Fruit fly (Drosophila melanogaster): ENCODE data around the gene CG3081.

The CG3081 gene

dm6 chrX:4686723-4687122 is 42.9 kb upstream of the CG3081 start, which contains the start of gene Pp2C1 (continued):
- no peak for TF ChIP-seq schlank (tag; optimal IDR thresholded peaks at IDR 0.05)
- TF ChIP-seq CG6254 (GFP tag; optimal IDR thresholded peaks at IDR 0.05): no peak
- TF ChIP-seq CG4404 (GFP tag; IDR thresholded peaks at IDR 0.05): no peak
- TF ChIP-seq Hr78 (GFP tag; optimal IDR thresholded peaks at IDR 0.05): no peak
- peak; percentile 73 for TF ChIP-seq CG13287 (GFP tag; IDR thresholded peaks at IDR 0.05; ENCODE audit: partially characterized antibody)
- TF ChIP-seq ara (GFP tag; IDR thresholded peaks at IDR 0.05): no peak
- TF ChIP-seq CG10431 (GFP tag; optimal IDR thresholded peaks at IDR 0.05): no peak
- no peak for TF ChIP-seq gsb (GFP tag; IDR thresholded peaks at IDR 0.05)
- TF ChIP-seq esg (GFP tag; conservative IDR thresholded peaks at IDR 0.05): no peak
- TF ChIP-seq CG3838 (GFP tag; optimal IDR thresholded peaks at IDR 0.05): no peak
- no peak for TF ChIP-seq CG16815 (GFP tag; optimal IDR thresholded peaks at IDR 0.05)
- no peak for TF ChIP-seq az2 (GFP tag; optimal IDR thresholded peaks at IDR 0.05)
- TF ChIP-seq Lpt (GFP tag; optimal IDR thresholded peaks at IDR 0.05): no peak
- peak; percentile 59 for TF ChIP-seq hbn (GFP tag; IDR thresholded peaks at IDR 0.05; ENCODE audit: partially characterized antibody)
- TF ChIP-seq jing (GFP tag; optimal IDR thresholded peaks at IDR 0.05): no peak
- TF ChIP-seq CG11560 (tag; IDR thresholded peaks at IDR 0.05): peak; percentile 87; the same call in 2 of the 3 replicates
- TF ChIP-seq CG13424 (tag; optimal IDR thresholded peaks at IDR 0.05): no peak
- peak; percentile 74 for TF ChIP-seq inv (GFP tag; IDR thresholded peaks at IDR 0.05; ENCODE audit: partially characterized antibody)
- TF ChIP-seq Deaf1 (tag; optimal IDR thresholded peaks at IDR 0.05): peak; percentile 5
- TF ChIP-seq Doc3 (GFP tag; IDR thresholded peaks at IDR 0.05; ENCODE audit: partially characterized antibody): peak; percentile 60; the same call in 2 of the 3 replicates
- no peak for TF ChIP-seq CG11504 (tag; optimal IDR thresholded peaks at IDR 0.05)
- peak; percentile 39 for TF ChIP-seq Dp (GFP tag; optimal IDR thresholded peaks at IDR 0.05)
- TF ChIP-seq sna (GFP tag; IDR thresholded peaks at IDR 0.05; ENCODE audit: partially characterized antibody): peak; percentile 64; the same call in 1 of the 2 replicates
- TF ChIP-seq Atf6 (GFP tag; IDR thresholded peaks at IDR 0.05): no peak
- TF ChIP-seq Elba2 (GFP tag; optimal IDR thresholded peaks at IDR 0.05): peak; percentile 79
- no peak for TF ChIP-seq CG17186 (GFP tag; optimal IDR thresholded peaks at IDR 0.05)
- TF ChIP-seq CG2129 (GFP tag; IDR thresholded peaks at IDR 0.05; ENCODE audit: partially characterized antibody): peak; percentile 40
- no peak for TF ChIP-seq pita (GFP tag; optimal IDR thresholded peaks at IDR 0.05)
- TF ChIP-seq luna (GFP tag; optimal IDR thresholded peaks at IDR 0.05): no peak
- TF ChIP-seq fru (optimal IDR thresholded peaks at IDR 0.05): no peak
- no peak for TF ChIP-seq z (GFP tag; IDR thresholded peaks at IDR 0.05)
- TF ChIP-seq CG34224 (GFP tag; IDR thresholded peaks at IDR 0.05; ENCODE audit: partially characterized antibody): peak; percentile 51; the same call in 2 of the 3 replicates
- TF ChIP-seq CG12071 (GFP tag; optimal IDR thresholded peaks at IDR 0.05): no peak
- TF ChIP-seq HmgZ (tag; optimal IDR thresholded peaks at IDR 0.05): no peak
- TF ChIP-seq slbo (GFP tag; IDR thresholded peaks at IDR 0.05): no peak
- no peak for TF ChIP-seq Xbp1 (GFP tag; optimal IDR thresholded peaks at IDR 0.05)
- TF ChIP-seq CHES-1-like (GFP tag; optimal IDR thresholded peaks at IDR 0.05): no peak
- TF ChIP-seq CG11247 (GFP tag; IDR thresholded peaks at IDR 0.05): no peak
- no peak for TF ChIP-seq Abd-B (GFP tag; optimal IDR thresholded peaks at IDR 0.05)
- TF ChIP-seq Max (GFP tag; optimal IDR thresholded peaks at IDR 0.05): no peak
- TF ChIP-seq CG2116 (GFP tag; optimal IDR thresholded peaks at IDR 0.05): peak; percentile 95
- TF ChIP-seq CG6813 (GFP tag; optimal IDR thresholded peaks at IDR 0.05): no peak
- no peak for TF ChIP-seq toy (GFP tag; IDR thresholded peaks at IDR 0.05)
- no peak for TF ChIP-seq crc (GFP tag; optimal IDR thresholded peaks at IDR 0.05)
- no peak for TF ChIP-seq gro (GFP tag; optimal IDR thresholded peaks at IDR 0.05)
- no peak for TF ChIP-seq Neu2 (GFP tag; optimal IDR thresholded peaks at IDR 0.05; ENCODE audit: borderline replicate concordance)
- TF ChIP-seq eve (GFP tag; optimal IDR thresholded peaks at IDR 0.05): no peak
- TF ChIP-seq ci (GFP tag; IDR thresholded peaks at IDR 0.05): 0 out of 3 replicates have a peak, but pooled peaks have one; percentile 14
- TF ChIP-seq Stat92E (GFP tag; optimal IDR thresholded peaks at IDR 0.05): no peak
- peak; percentile 72; the same call in 1 of the 2 replicates for TF ChIP-seq CG42726 (GFP tag; IDR thresholded peaks at IDR 0.05; ENCODE audit: partially characterized antibody)

All from whole organism, embryonic.